Worm (Caenorhabditis elegans): ENCODE data around the gene C40A11.8.

ce11 chrII:2138901-2139300 lies 11.8 kb downstream of the C40A11.8 start:
- TF ChIP-seq ZK546.5 (tag; optimal IDR thresholded peaks at IDR 0.05) (no peak), nhr-77 (tag; optimal IDR thresholded peaks at IDR 0.05) (no peak), F44E2.7 (GFP tag; IDR thresholded peaks at IDR 0.05) (no peak), aly-2 (tag; optimal IDR thresholded peaks at IDR 0.05) (no peak), egl-43 (GFP tag; IDR thresholded peaks at IDR 0.05) (no peak)

All from whole organism, L4 larva.